Worm (Caenorhabditis elegans) whole organism, L2 larva: ENCODE results near the gene gplb-1.

Experiments used
- C34F6.9 ChIP-seq: fragments of 150-350 bp; optimal IDR thresholded peaks from 2 replicates; lab custom pipeline; 2014; ENCODE audit warnings: missing biosample characterization, missing genetic modification characterization
- ZK546.5 ChIP-seq: sonication (generic microtip); optimal IDR thresholded peaks from 2 replicates; lab custom pipeline; 2017; ENCODE audit warnings: missing biosample characterization, missing genetic modification characterization
- alr-1 ChIP-seq: fragments of 150-350 bp; optimal IDR thresholded peaks from 2 replicates; lab custom pipeline; 2014; ENCODE audit warnings: missing biosample characterization, missing genetic modification characterization
- ama-1 ChIP-seq: fragments of 150-350 bp; optimal IDR thresholded peaks from 2 replicates; lab custom pipeline; 2018; ENCODE audit warnings: inconsistent platforms
- blmp-1 ChIP-seq: sonication (generic microtip); optimal IDR thresholded peaks from 2 replicates; lab custom pipeline; 2017; ENCODE audit warnings: missing genetic modification characterization, mild to moderate bottlenecking, missing compliant biosample characterization, antibody characterized with exemption, moderate library complexity; ENCODE audit not compliant: insufficient read depth
- ceh-16 ChIP-seq: fragments of 150-350 bp; optimal IDR thresholded peaks from 2 replicates; lab custom pipeline; 2014; ENCODE audit warnings: missing biosample characterization, missing genetic modification characterization
- ceh-82 ChIP-seq: fragments of 150-350 bp; optimal IDR thresholded peaks from 2 replicates; lab custom pipeline; 2014; ENCODE audit warnings: missing biosample characterization, missing genetic modification characterization
- crh-2 ChIP-seq: sonication (generic microtip); optimal IDR thresholded peaks from 2 replicates; lab custom pipeline; 2017; ENCODE audit warnings: missing biosample characterization, missing genetic modification characterization
- egl-27 ChIP-seq: sonication (generic microtip); optimal IDR thresholded peaks from 3 replicates; lab custom pipeline; 2017; ENCODE audit warnings: missing biosample characterization, missing genetic modification reagents, missing genetic modification characterization
- elt-1 ChIP-seq: fragments of 150-350 bp; optimal IDR thresholded peaks from 2 replicates; lab custom pipeline; 2014; ENCODE audit warnings: missing biosample characterization, missing genetic modification characterization
- gmeb-1 ChIP-seq: fragments of 150-350 bp; optimal IDR thresholded peaks from 2 replicates; lab custom pipeline; 2014; ENCODE audit warnings: missing biosample characterization, missing genetic modification characterization
- lin-11 ChIP-seq: fragments of 150-350 bp; sonication (generic microtip); optimal IDR thresholded peaks from 2 replicates; lab custom pipeline; 2014; ENCODE audit warnings: missing biosample characterization, missing genetic modification characterization, inconsistent platforms, mixed read lengths
- lin-13 ChIP-seq: fragments of 150-350 bp; optimal IDR thresholded peaks from 2 replicates; lab custom pipeline; 2014; ENCODE audit warnings: missing biosample characterization, missing genetic modification reagents, missing genetic modification characterization
- lin-39 ChIP-seq: fragments of 150-350 bp; optimal IDR thresholded peaks from 2 replicates; lab custom pipeline; 2014; ENCODE audit warnings: missing biosample characterization, missing genetic modification reagents, missing genetic modification characterization
- lsy-2 ChIP-seq, 2 experiments: fragments of 150-350 bp in 1 of 2; sonication (generic microtip) in 1 of 2; optimal IDR thresholded peaks; 2 replicates each; lab custom pipeline; 2014 to 2017; ENCODE audit warnings: missing biosample characterization in 2 of 2, missing genetic modification characterization in 2 of 2
- mab-5 ChIP-seq: fragments of 150-350 bp; optimal IDR thresholded peaks from 2 replicates; lab custom pipeline; 2014; ENCODE audit warnings: missing biosample characterization, missing genetic modification characterization
- mbf-1 ChIP-seq: sonication (generic microtip); optimal IDR thresholded peaks from 2 replicates; lab custom pipeline; 2017; ENCODE audit warnings: missing biosample characterization, missing genetic modification characterization
- mdl-1 ChIP-seq, 2 experiments: fragments of 150-350 bp in 1 of 2; sonication (generic microtip) in 1 of 2; optimal IDR thresholded peaks; 2 replicates each; lab custom pipeline; 2017; ENCODE audit warnings: missing biosample characterization in 2 of 2, missing genetic modification characterization in 2 of 2
- nhr-10 ChIP-seq: sonication (generic microtip); optimal IDR thresholded peaks from 2 replicates; lab custom pipeline; 2017; ENCODE audit warnings: missing biosample characterization, missing genetic modification characterization
- nhr-12 ChIP-seq: fragments of 150-350 bp; optimal IDR thresholded peaks from 2 replicates; lab custom pipeline; 2014; ENCODE audit warnings: missing biosample characterization, missing genetic modification characterization
- nhr-129 ChIP-seq: fragments of 150-350 bp; optimal IDR thresholded peaks from 2 replicates; lab custom pipeline; 2014; ENCODE audit warnings: missing biosample characterization, missing genetic modification characterization
- nhr-23 ChIP-seq: fragments of 150-350 bp; optimal IDR thresholded peaks from 2 replicates; lab custom pipeline; 2014; ENCODE audit warnings: missing biosample characterization, missing genetic modification reagents, missing genetic modification characterization
- nhr-25 ChIP-seq: fragments of 150-350 bp; sonication (generic microtip); optimal IDR thresholded peaks from 3 replicates; lab custom pipeline; 2014; ENCODE audit warnings: missing biosample characterization, missing genetic modification characterization
- nhr-6 ChIP-seq: fragments of 150-350 bp; optimal IDR thresholded peaks from 2 replicates; lab custom pipeline; 2014; ENCODE audit warnings: missing biosample characterization, missing genetic modification characterization
- nhr-77 ChIP-seq: fragments of 150-350 bp; optimal IDR thresholded peaks from 2 replicates; lab custom pipeline; 2014; ENCODE audit warnings: missing biosample characterization, missing genetic modification characterization
- sem-4 ChIP-seq: fragments of 150-350 bp; optimal IDR thresholded peaks from 2 replicates; lab custom pipeline; 2014; ENCODE audit warnings: missing biosample characterization, missing genetic modification reagents, missing genetic modification characterization
- skn-1 ChIP-seq: sonication (generic microtip); optimal IDR thresholded peaks from 2 replicates; lab custom pipeline; 2017; ENCODE audit warnings: missing biosample characterization, missing genetic modification characterization
- sma-9 ChIP-seq, 2 experiments: fragments of 150-350 bp in 1 of 2; sonication (generic microtip) in 1 of 2; optimal IDR thresholded peaks; 2 replicates each; lab custom pipeline; 2014 to 2016; ENCODE audit warnings: missing genetic modification characterization in 2 of 2, mild to moderate bottlenecking in 1 of 2, missing biosample characterization in 1 of 2, missing compliant biosample characterization in 1 of 2, missing genetic modification reagents in 1 of 2, moderate library complexity in 1 of 2
- unc-39 ChIP-seq: fragments of 150-350 bp; optimal IDR thresholded peaks from 2 replicates; lab custom pipeline; 2014; ENCODE audit warnings: missing biosample characterization, missing genetic modification characterization
- unc-55 ChIP-seq: fragments of 150-350 bp; sonication (generic microtip); optimal IDR thresholded peaks from 3 replicates; lab custom pipeline; 2014; ENCODE audit warnings: missing biosample characterization, missing genetic modification reagents, missing genetic modification characterization
- zag-1 ChIP-seq: fragments of 150-350 bp; optimal IDR thresholded peaks from 2 replicates; lab custom pipeline; 2014; ENCODE audit warnings: missing biosample characterization, missing genetic modification characterization
- ztf-1 ChIP-seq: fragments of 200-800 bp; sonication (Bioruptor generic); conservative IDR thresholded peaks from 2 replicates; pipeline ENCODE4 v1.3.6; 2022; ENCODE audit warnings: missing genetic modification characterization, missing compliant biosample characterization
- ztf-11 ChIP-seq: sonication (generic microtip); optimal IDR thresholded peaks from 2 replicates; lab custom pipeline; 2017; ENCODE audit warnings: missing biosample characterization, missing genetic modification characterization
- ztf-4 ChIP-seq: fragments of 150-350 bp; optimal IDR thresholded peaks from 2 replicates; lab custom pipeline; 2014; ENCODE audit warnings: missing biosample characterization, missing genetic modification characterization

Gene gplb-1

ce11 chrV:8500348-8500747 lies 29.3 kb upstream of the gplb-1 start (continued):
- TF ChIP-seq unc-39 (no peak), nhr-23 (tag; lab: Kevin White, UChicago) (no peak), ZK546.5 (tag; lab: Kevin White, UChicago) (peak; percentile 23), C34F6.9 (tag; lab: Kevin White, UChicago) (peak; percentile 71), egl-27 (tag; lab: Kevin White, UChicago) (peak; percentile 90), ztf-4 (peak; percentile 83), mdl-1 (tag; optimal IDR thresholded peaks at IDR 0.05; lab: Kevin White, UChicago) (peak; percentile 33 to 44), ceh-16 (peak; percentile 65), crh-2 (tag; lab: Kevin White, UChicago) (peak; percentile 89), ama-1 (lab: Kevin White, UChicago) (peak; percentile 14), sma-9 (GFP tag; optimal IDR thresholded peaks at IDR 0.05; lab: Kevin White, UChicago) (peak; percentile 99), sma-9 (tag; optimal IDR thresholded peaks at IDR 0.05; lab: Kevin White, UChicago) (no peak), nhr-6 (tag; lab: Kevin White, UChicago) (peak; percentile 76), nhr-77 (tag; lab: Kevin White, UChicago) (peak; percentile 31), alr-1 (tag; lab: Kevin White, UChicago) (no peak), lin-13 (GFP tag; lab: Kevin White, UChicago) (peak; percentile 87)
- TF ChIP-seq, all 48 proteins: peak for 42

- TF ChIP-seq blmp-1 (no peak), ZK546.5 (tag; lab: Kevin White, UChicago) (no peak)
Observed at ce11 chrV:8499407-8499806, 28.4 kb upstream of the gplb-1 start.

- TF ChIP-seq skn-1 (tag; lab: Kevin White, UChicago) (no peak), nhr-12 (tag; lab: Kevin White, UChicago) (no peak), ztf-1 (GFP tag; lab: Robert Waterston, UW) (no peak), lsy-2 (tag; optimal IDR thresholded peaks at IDR 0.05; lab: Kevin White, UChicago) (no peak), C34F6.9 (tag; lab: Kevin White, UChicago) (no peak), elt-1 (tag; lab: Kevin White, UChicago) (no peak), ama-1 (lab: Kevin White, UChicago) (no peak), gmeb-1 (tag; lab: Kevin White, UChicago) (peak; percentile 0), ztf-11 (no peak), nhr-129 (peak; percentile 48)
Observed at ce11 chrV:8495965-8496364, 24.9 kb upstream of the gplb-1 start.

DNA sequence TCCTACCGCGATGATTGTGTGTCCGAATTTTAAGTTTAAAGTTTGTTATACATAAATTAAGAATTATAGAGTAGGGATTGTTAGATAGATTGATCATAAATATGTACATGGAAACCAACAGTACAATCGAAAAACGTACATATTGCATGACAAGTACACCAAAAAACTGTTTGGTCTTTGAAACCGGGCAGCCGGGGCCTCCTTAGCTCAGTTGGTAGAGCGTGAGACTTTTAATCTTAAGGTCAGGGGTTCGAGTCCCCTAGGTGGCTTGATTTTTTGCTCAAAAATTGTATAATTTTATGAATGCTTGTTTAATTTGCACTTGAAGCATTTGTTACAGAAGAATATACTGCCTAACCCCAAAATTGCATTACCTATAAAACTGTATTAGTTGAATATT lies 24.1 kb upstream of the gplb-1 start:
- TF ChIP-seq elt-1 (tag; lab: Kevin White, UChicago) (no peak), nhr-6 (tag; lab: Kevin White, UChicago) (no peak), blmp-1 (no peak), mdl-1 (tag; optimal IDR thresholded peaks at IDR 0.05; lab: Kevin White, UChicago) (no peak), lin-39 (tag; lab: Kevin White, UChicago) (no peak), alr-1 (tag; lab: Kevin White, UChicago) (no peak), sma-9 (GFP tag; optimal IDR thresholded peaks at IDR 0.05; lab: Kevin White, UChicago) (no peak), sma-9 (tag; optimal IDR thresholded peaks at IDR 0.05; lab: Kevin White, UChicago) (no peak), ceh-82 (tag; lab: Kevin White, UChicago) (no peak), ceh-16 (no peak)

DNA sequence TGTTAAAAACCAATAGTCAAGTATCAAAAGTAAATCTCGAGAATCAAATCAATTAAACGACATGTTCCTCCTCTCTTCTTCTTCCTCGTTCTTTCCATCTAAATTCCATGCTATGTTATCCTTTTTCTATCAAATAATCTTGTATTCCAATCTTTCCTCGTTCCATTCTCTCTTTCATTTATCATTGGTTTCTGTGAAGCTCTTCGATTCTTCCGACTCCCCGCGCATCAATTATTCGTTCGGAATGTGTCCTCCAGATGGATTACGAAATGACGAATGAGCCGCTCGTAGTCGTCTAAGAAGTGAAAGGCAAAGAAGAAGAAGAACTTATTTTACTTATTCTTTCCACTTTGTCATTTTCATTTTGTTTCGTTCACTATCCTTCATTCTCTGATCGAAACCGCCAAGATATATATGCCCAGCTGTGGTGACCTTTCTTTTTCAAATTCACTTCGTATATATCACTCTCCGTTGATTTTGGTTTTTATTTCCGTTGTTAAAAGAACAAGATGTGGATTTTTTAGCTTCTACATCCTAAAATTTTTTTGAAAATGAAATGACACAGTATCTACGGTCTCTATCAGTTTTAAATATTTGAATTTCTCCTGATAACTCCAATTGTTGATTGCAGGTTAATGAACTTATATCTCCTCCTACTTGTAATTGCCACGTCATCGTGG lies 23.4 kb upstream of the gplb-1 start, which contains the start of gene pxn-1:
Gene pxn-1 (plus strand): TSS at position 630 of the 680 bp plus-strand sequence.
- TF ChIP-seq nhr-10 (tag; lab: Kevin White, UChicago) (no peak), lin-11 (tag; lab: Kevin White, UChicago) (no peak), unc-55 (GFP tag; lab: Kevin White, UChicago) (peak; percentile 74), mab-5 (peak; percentile 73), nhr-77 (tag; lab: Kevin White, UChicago) (no peak), ZK546.5 (tag; lab: Kevin White, UChicago) (no peak), sem-4 (tag; lab: Kevin White, UChicago) (no peak), ceh-82 (tag; lab: Kevin White, UChicago) (no peak), ceh-16 (no peak), C34F6.9 (tag; lab: Kevin White, UChicago) (no peak), mbf-1 (tag; lab: Kevin White, UChicago) (no peak), nhr-25 (tag; lab: Kevin White, UChicago) (no peak), zag-1 (tag; lab: Kevin White, UChicago) (no peak), sma-9 (GFP tag; optimal IDR thresholded peaks at IDR 0.05; lab: Kevin White, UChicago) (no peak), sma-9 (tag; optimal IDR thresholded peaks at IDR 0.05; lab: Kevin White, UChicago) (no peak), mdl-1 (tag; optimal IDR thresholded peaks at IDR 0.05; lab: Kevin White, UChicago) (no peak), egl-27 (tag; lab: Kevin White, UChicago) (no peak), unc-39 (no peak)
- TF ChIP-seq, all 48 proteins: peak for 2
